Worm (Caenorhabditis elegans): ENCODE results near the gene F42A9.9.

DNA sequence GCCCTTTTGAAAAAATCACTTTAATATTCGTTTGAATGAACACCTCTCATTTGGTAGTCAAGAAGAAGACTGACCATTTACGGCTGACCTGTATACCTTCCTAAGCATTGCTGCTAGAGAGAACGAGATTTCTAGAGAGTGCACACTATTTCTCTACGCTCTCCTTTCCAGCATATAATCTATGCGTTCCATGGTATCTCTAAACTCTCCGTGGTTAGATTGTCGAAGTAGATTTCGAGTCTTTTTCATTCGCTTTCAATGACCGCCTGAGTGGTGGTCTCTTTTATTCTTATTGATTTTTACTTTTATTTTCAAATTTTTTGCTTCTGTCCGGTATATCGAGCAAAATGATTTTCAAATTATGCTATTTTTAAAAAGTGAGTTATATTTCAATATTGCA is 41.2 kb downstream of the F42A9.9 start:
- TF ChIP-seq dao-5 (tag; optimal IDR thresholded peaks at IDR 0.05) (no peak), W03F9.2 (tag; optimal IDR thresholded peaks at IDR 0.05) (no peak)

Data from whole organism, L4/young adult.